Fruit fly (Drosophila melanogaster) whole organism, embryonic: ENCODE data around the gene mei-P26.

Experiments used
- Antp ChIP-seq: fragments of 200-800 bp; sonication (Bioruptor generic); optimal IDR thresholded peaks from 3 replicates; lab custom pipeline; 2016; ENCODE audit warnings: missing biosample characterization, missing genetic modification characterization
- Bteb2 ChIP-seq: fragments of 200-800 bp; sonication (Bioruptor generic); optimal IDR thresholded peaks from 2 replicates; lab custom pipeline; 2016; ENCODE audit warnings: missing biosample characterization, missing genetic modification characterization
- CG1024 ChIP-seq: fragments of 200-800 bp; sonication (Bioruptor generic); IDR thresholded peaks from 2 replicates; pipeline ENCODE4 v1.3.6; 2022; ENCODE audit warnings: missing biosample characterization, missing genetic modification characterization
- CG10274 ChIP-seq: fragments of 200-800 bp; sonication (Bioruptor generic); optimal IDR thresholded peaks from 3 replicates; lab custom pipeline; 2017; ENCODE audit warnings: missing biosample characterization, mild to moderate bottlenecking, missing genetic modification characterization
- CG11560 ChIP-seq: fragments of 200-800 bp; sonication (Bioruptor generic); IDR thresholded peaks from 3 replicates; pipeline ENCODE4 v1.3.6; 2022; ENCODE audit warnings: missing biosample characterization, missing genetic modification characterization
- CG12155 ChIP-seq: fragments of 200-800 bp; sonication (Bioruptor generic); optimal IDR thresholded peaks from 3 replicates; lab custom pipeline; 2016; ENCODE audit warnings: missing biosample characterization, missing genetic modification characterization
- CG1233 ChIP-seq: fragments of 200-800 bp; sonication (Bioruptor generic); optimal IDR thresholded peaks from 4 replicates; lab custom pipeline; 2018; ENCODE audit warnings: missing biosample characterization, mild to moderate bottlenecking, missing genetic modification characterization
- CG13296 ChIP-seq: fragments of 200-800 bp; sonication (Bioruptor generic); optimal IDR thresholded peaks from 3 replicates; lab custom pipeline; 2018; ENCODE audit warnings: missing biosample characterization, mild to moderate bottlenecking, missing genetic modification characterization
- CG13894 ChIP-seq: fragments of 200-800 bp; sonication (Bioruptor generic); optimal IDR thresholded peaks from 3 replicates; lab custom pipeline; 2018; ENCODE audit warnings: missing biosample characterization, mild to moderate bottlenecking, missing genetic modification characterization, moderate library complexity
- CG14014 ChIP-seq: fragments of 200-800 bp; sonication (Bioruptor generic); IDR thresholded peaks from 2 replicates; pipeline ENCODE4 v1.3.6; 2022; ENCODE audit warnings: missing biosample characterization, missing genetic modification characterization
- CG15073 ChIP-seq: fragments of 200-800 bp; sonication (Bioruptor generic); optimal IDR thresholded peaks from 2 replicates; lab custom pipeline; 2016; ENCODE audit warnings: missing biosample characterization, missing genetic modification characterization
- CG1647 ChIP-seq: fragments of 200-800 bp; sonication (Bioruptor generic); optimal IDR thresholded peaks from 3 replicates; lab custom pipeline; 2016; ENCODE audit warnings: missing biosample characterization, missing genetic modification characterization
- CG17328 ChIP-seq: fragments of 200-800 bp; sonication (Bioruptor generic); IDR thresholded peaks from 2 replicates; pipeline ENCODE4 v1.3.6; 2022; ENCODE audit warnings: missing biosample characterization, missing genetic modification characterization
- CG17385 ChIP-seq: fragments of 200-800 bp; sonication (Bioruptor generic); optimal IDR thresholded peaks from 3 replicates; lab custom pipeline; 2018; ENCODE audit warnings: missing biosample characterization, mild to moderate bottlenecking, missing genetic modification characterization
- CG17802 ChIP-seq: fragments of 200-800 bp; sonication (Bioruptor generic); optimal IDR thresholded peaks from 2 replicates; lab custom pipeline; 2018; ENCODE audit warnings: missing biosample characterization, mild to moderate bottlenecking, missing genetic modification characterization, moderate library complexity
- CG1832 ChIP-seq: fragments of 200-800 bp; sonication (Bioruptor generic); optimal IDR thresholded peaks from 2 replicates; lab custom pipeline; 2017; ENCODE audit warnings: missing biosample characterization, mild to moderate bottlenecking, missing genetic modification characterization, inconsistent platforms
- CG2129 ChIP-seq: fragments of 200-800 bp; sonication (Bioruptor generic); IDR thresholded peaks from 2 replicates; pipeline ENCODE4 v1.3.6; 2022; ENCODE audit warnings: missing biosample characterization, missing genetic modification characterization; ENCODE audit not compliant: partially characterized antibody
- CG31224 ChIP-seq: fragments of 200-800 bp; sonication (Bioruptor generic); IDR thresholded peaks from 2 replicates; pipeline ENCODE4 v1.3.6; 2022; ENCODE audit warnings: missing biosample characterization, missing genetic modification characterization
- CG34224 ChIP-seq: fragments of 200-800 bp; sonication (Bioruptor generic); IDR thresholded peaks from 3 replicates; pipeline ENCODE4 v1.3.6; 2022; ENCODE audit warnings: missing biosample characterization, missing genetic modification characterization; ENCODE audit not compliant: partially characterized antibody
- CG43689 ChIP-seq: fragments of 200-800 bp; sonication (Bioruptor generic); IDR thresholded peaks from 2 replicates; pipeline ENCODE4 v1.3.6; 2022; ENCODE audit warnings: missing biosample characterization, missing genetic modification characterization
- CG4617 ChIP-seq: fragments of 200-800 bp; sonication (Bioruptor generic); optimal IDR thresholded peaks from 3 replicates; lab custom pipeline; 2016; ENCODE audit warnings: missing biosample characterization, missing genetic modification characterization, borderline replicate concordance
- CG7556 ChIP-seq: fragments of 200-800 bp; sonication (Bioruptor generic); optimal IDR thresholded peaks from 2 replicates; lab custom pipeline; 2017; ENCODE audit warnings: missing biosample characterization, mild to moderate bottlenecking, missing genetic modification characterization
- CG8478 ChIP-seq: fragments of >200 bp; optimal IDR thresholded peaks from 2 replicates; lab custom pipeline; 2018
- CG9609 ChIP-seq: fragments of 200-800 bp; sonication (Bioruptor generic); optimal IDR thresholded peaks from 3 replicates; lab custom pipeline; 2016; ENCODE audit warnings: missing biosample characterization, missing genetic modification characterization
- CG9817 ChIP-seq: fragments of 200-800 bp; sonication (Bioruptor generic); optimal IDR thresholded peaks from 2 replicates; lab custom pipeline; 2018; ENCODE audit warnings: missing biosample characterization, mild to moderate bottlenecking, missing genetic modification characterization, moderate library complexity
- D19A ChIP-seq: fragments of 200-800 bp; optimal IDR thresholded peaks from 3 replicates; lab custom pipeline; 2019; ENCODE audit warnings: missing biosample characterization, mild to moderate bottlenecking, missing genetic modification characterization, moderate library complexity
- Deaf1 ChIP-seq: fragments of 200-800 bp; optimal IDR thresholded peaks from 3 replicates; lab custom pipeline; 2019; ENCODE audit warnings: missing biosample characterization, mild to moderate bottlenecking, missing genetic modification characterization, moderate library complexity
- Dek ChIP-seq: fragments of 200-800 bp; sonication (Bioruptor generic); optimal IDR thresholded peaks from 3 replicates; lab custom pipeline; 2019; ENCODE audit warnings: missing biosample characterization, mild to moderate bottlenecking, missing genetic modification characterization, moderate library complexity
- Dref ChIP-seq: fragments of 200-800 bp; sonication (Bioruptor generic); IDR thresholded peaks from 2 replicates; pipeline ENCODE4 v1.3.6; 2022; ENCODE audit warnings: missing biosample characterization, missing genetic modification characterization
- Ets97D ChIP-seq: fragments of 200-800 bp; sonication (Bioruptor generic); optimal IDR thresholded peaks from 3 replicates; lab custom pipeline; 2016; ENCODE audit warnings: missing biosample characterization, missing genetic modification characterization
- HLH54F ChIP-seq: fragments of 200-800 bp; sonication (Bioruptor generic); optimal IDR thresholded peaks from 3 replicates; lab custom pipeline; 2016; ENCODE audit warnings: missing biosample characterization, missing genetic modification characterization
- Hsf ChIP-seq: fragments of 200-800 bp; sonication (Bioruptor generic); optimal IDR thresholded peaks from 3 replicates; lab custom pipeline; 2016; ENCODE audit warnings: missing biosample characterization, missing genetic modification characterization
- Max ChIP-seq: fragments of 200-800 bp; sonication (Bioruptor generic); optimal IDR thresholded peaks from 2 replicates; lab custom pipeline; 2016; ENCODE audit warnings: missing biosample characterization, mild to moderate bottlenecking, missing genetic modification characterization
- Pdp1 ChIP-seq, 2 experiments: fragments of 200-800 bp; sonication (Bioruptor generic); optimal IDR thresholded peaks; 3 replicates each; lab custom pipeline; 2016; ENCODE audit warnings: missing biosample characterization in 2 of 2, missing genetic modification characterization in 2 of 2, mild to moderate bottlenecking in 1 of 2, moderate library complexity in 1 of 2
- Rfx ChIP-seq: fragments of 200-800 bp; sonication (Bioruptor generic); IDR thresholded peaks from 2 replicates; pipeline ENCODE4 v1.3.6; 2022; ENCODE audit warnings: missing biosample characterization, missing genetic modification characterization
- Spps ChIP-seq: fragments of 200-800 bp; sonication (Bioruptor generic); optimal IDR thresholded peaks from 2 replicates; lab custom pipeline; 2018; ENCODE audit warnings: missing biosample characterization, mild to moderate bottlenecking, missing genetic modification characterization
- Sry-δ ChIP-seq: fragments of 200-800 bp; sonication (Bioruptor generic); optimal IDR thresholded peaks from 2 replicates; lab custom pipeline; 2016; ENCODE audit warnings: missing biosample characterization, missing genetic modification characterization
- amos ChIP-seq: fragments of 200-800 bp; sonication (Bioruptor generic); IDR thresholded peaks from 2 replicates; pipeline ENCODE4 v1.3.6; 2022; ENCODE audit warnings: missing biosample characterization, missing genetic modification characterization; ENCODE audit not compliant: partially characterized antibody
- bab2 ChIP-seq: fragments of 200-800 bp; sonication (Bioruptor generic); optimal IDR thresholded peaks from 2 replicates; lab custom pipeline; 2016; ENCODE audit warnings: missing biosample characterization, missing genetic modification characterization
- bsh ChIP-seq, 2 experiments: fragments of 200-800 bp; sonication (Bioruptor generic); optimal IDR thresholded peaks; 2 replicates each; lab custom pipeline; 2017 to 2018; ENCODE audit warnings: mild to moderate bottlenecking in 2 of 2, missing biosample characterization in 2 of 2, missing genetic modification characterization in 2 of 2, moderate library complexity in 1 of 2
- btn ChIP-seq: fragments of 200-800 bp; sonication (Bioruptor generic); optimal IDR thresholded peaks from 2 replicates; lab custom pipeline; 2016; ENCODE audit warnings: missing biosample characterization, missing genetic modification characterization
- cato ChIP-seq: fragments of 200-800 bp; sonication (Bioruptor generic); optimal IDR thresholded peaks from 2 replicates; lab custom pipeline; 2016; ENCODE audit warnings: missing biosample characterization, missing genetic modification characterization, borderline replicate concordance
- chif ChIP-seq, 2 experiments: fragments of 200-800 bp; sonication (Bioruptor generic); optimal IDR thresholded peaks; 3 replicates each; lab custom pipeline; 2016; ENCODE audit warnings: missing biosample characterization in 2 of 2, missing genetic modification characterization in 2 of 2
- dati ChIP-seq: fragments of 200-800 bp; sonication (Bioruptor generic); IDR thresholded peaks from 2 replicates; pipeline ENCODE4 v1.3.6; 2022; ENCODE audit warnings: missing biosample characterization, missing genetic modification characterization
- gcm ChIP-seq: fragments of 200-800 bp; sonication (Bioruptor generic); optimal IDR thresholded peaks from 2 replicates; lab custom pipeline; 2019; ENCODE audit warnings: missing biosample characterization, mild to moderate bottlenecking, missing genetic modification characterization, moderate library complexity
- lbe ChIP-seq: fragments of 200-800 bp; sonication (Bioruptor generic); optimal IDR thresholded peaks from 2 replicates; lab custom pipeline; 2016; ENCODE audit warnings: missing biosample characterization, mild to moderate bottlenecking, missing genetic modification characterization
- mam ChIP-seq: fragments of 200-800 bp; sonication (Bioruptor generic); optimal IDR thresholded peaks from 3 replicates; lab custom pipeline; 2016; ENCODE audit warnings: missing biosample characterization, missing genetic modification characterization
- repo ChIP-seq: fragments of 200-800 bp; sonication (Bioruptor generic); optimal IDR thresholded peaks from 2 replicates; lab custom pipeline; 2016; ENCODE audit warnings: missing biosample characterization, missing genetic modification characterization
- scrt ChIP-seq: fragments of 200-800 bp; sonication (Bioruptor generic); optimal IDR thresholded peaks from 2 replicates; lab custom pipeline; 2018; ENCODE audit warnings: missing biosample characterization, mild to moderate bottlenecking, missing genetic modification characterization, moderate library complexity
- sd ChIP-seq: fragments of 200-800 bp; sonication (Bioruptor generic); optimal IDR thresholded peaks from 3 replicates; lab custom pipeline; 2018; ENCODE audit warnings: missing biosample characterization, mild to moderate bottlenecking, missing genetic modification characterization, moderate library complexity
- sisA ChIP-seq: fragments of 200-800 bp; sonication (Bioruptor generic); IDR thresholded peaks from 2 replicates; pipeline ENCODE4 v1.3.6; 2022; ENCODE audit warnings: missing biosample characterization, missing genetic modification characterization

The mei-P26 gene

dm6 chrX:9142224-9142802 lies 20.7 kb upstream of the mei-P26 start, which contains the start of gene CG7065 (continued):
- TF ChIP-seq bsh (GFP tag; optimal IDR thresholded peaks at IDR 0.05; lab: Kevin White, UChicago) (no peak), Pdp1 (GFP tag; optimal IDR thresholded peaks at IDR 0.05; lab: Kevin White, UChicago) (no peak), mam (no peak), Antp (GFP tag; lab: Kevin White, UChicago) (no peak), CG43689 (GFP tag; lab: Robert Waterston, UW) (no peak), cato (GFP tag; lab: Kevin White, UChicago) (no peak), amos (GFP tag; lab: Robert Waterston, UW) (peak; percentile 73), Sry-δ (peak; percentile 73), dati (GFP tag; lab: Robert Waterston, UW) (no peak), HLH54F (GFP tag; lab: Kevin White, UChicago) (no peak), Deaf1 (tag; lab: Kevin White, UChicago) (no peak), CG13296 (GFP tag; lab: Kevin White, UChicago) (no peak), CG17328 (GFP tag; lab: Robert Waterston, UW) (no peak), CG17385 (GFP tag; lab: Kevin White, UChicago) (no peak), Spps (tag; lab: Kevin White, UChicago) (no peak), CG7556 (GFP tag; lab: Kevin White, UChicago) (no peak), lbe (GFP tag; lab: Kevin White, UChicago) (no peak), CG1024 (GFP tag; lab: Robert Waterston, UW) (no peak), CG15073 (GFP tag; lab: Kevin White, UChicago) (no peak), CG12155 (GFP tag; lab: Kevin White, UChicago) (no peak), CG14014 (no peak), gcm (GFP tag; lab: Kevin White, UChicago) (no peak), CG1832 (no peak), repo (GFP tag; lab: Kevin White, UChicago) (no peak), D19A (tag; lab: Kevin White, UChicago) (no peak), sd (tag; lab: Kevin White, UChicago) (no peak), Ets97D (GFP tag; lab: Kevin White, UChicago) (peak; percentile 45), CG13894 (no peak), Rfx (GFP tag; lab: Robert Waterston, UW) (no peak), sisA (GFP tag; lab: Robert Waterston, UW) (no peak), CG1233 (no peak), Dek (tag; lab: Kevin White, UChicago) (no peak), btn (GFP tag; lab: Kevin White, UChicago) (no peak), Bteb2 (GFP tag; lab: Kevin White, UChicago) (no peak), Hsf (GFP tag; lab: Kevin White, UChicago) (no peak), Dref (GFP tag; lab: Robert Waterston, UW) (peak; percentile 74), CG2129 (GFP tag; lab: Robert Waterston, UW) (0 out of 2 replicates have a peak, but pooled peaks have one; percentile 23), CG9817 (tag; lab: Kevin White, UChicago) (no peak), CG11560 (tag; lab: Robert Waterston, UW) (no peak), CG31224 (no peak), CG8478 (lab: Kevin White, UChicago) (no peak), CG9609 (no peak), CG34224 (GFP tag; lab: Robert Waterston, UW) (peak; percentile 35; the same call in 2 of the 3 replicates), bab2 (GFP tag; lab: Kevin White, UChicago) (no peak), scrt (GFP tag; lab: Kevin White, UChicago) (no peak), CG4617 (GFP tag; lab: Kevin White, UChicago) (peak; percentile 73), CG1647 (GFP tag; lab: Kevin White, UChicago) (no peak), CG10274 (no peak), CG17802 (tag; lab: Kevin White, UChicago) (peak; percentile 2), Max (GFP tag; lab: Kevin White, UChicago) (no peak), chif (GFP tag; optimal IDR thresholded peaks at IDR 0.05; lab: Kevin White, UChicago) (no peak)
